Worm (Caenorhabditis elegans): ENCODE data around the gene F17C8.9.

- TF ChIP-seq pros-1 (tag; optimal IDR thresholded peaks at IDR 0.05) (no peak), nhr-11 (tag; optimal IDR thresholded peaks at IDR 0.05) (no peak), unc-42 (tag; optimal IDR thresholded peaks at IDR 0.05) (peak; percentile 18), ceh-2 (tag; optimal IDR thresholded peaks at IDR 0.05) (no peak), sox-2 (GFP tag; IDR thresholded peaks at IDR 0.05) (no peak), unc-55 (GFP tag; optimal IDR thresholded peaks at IDR 0.05) (no peak), ahr-1 (tag; optimal IDR thresholded peaks at IDR 0.05) (no peak)
These were observed 30.2 kb upstream of the F17C8.9 start, which contains the start of the genes clp-2 and mrpl-16 for ce11 chrIII:4703932-4704454.
